Worm (Caenorhabditis elegans) whole organism, L1 larva: Measurements from ENCODE around the gene F17A2.16.

Source experiments
- C04F5.9 ChIP-seq: sonication (generic microtip); optimal IDR thresholded peaks from 2 replicates; lab custom pipeline; 2016; ENCODE audit warnings: missing genetic modification characterization, missing compliant biosample characterization
- C16A3.4 ChIP-seq: fragments of 150-350 bp; optimal IDR thresholded peaks from 2 replicates; lab custom pipeline; 2014; ENCODE audit warnings: missing biosample characterization, missing genetic modification characterization
- C34B4.2 ChIP-seq: sonication (generic microtip); optimal IDR thresholded peaks from 2 replicates; lab custom pipeline; 2017; ENCODE audit warnings: mild to moderate bottlenecking, missing genetic modification characterization, missing compliant biosample characterization
- Y116A8C.19 ChIP-seq: sonication (generic microtip); optimal IDR thresholded peaks from 2 replicates; lab custom pipeline; 2016; ENCODE audit warnings: missing compliant biosample characterization, missing genetic modification characterization, borderline replicate concordance
- ceh-8 ChIP-seq: fragments of 200-800 bp; sonication (Bioruptor generic); optimal IDR thresholded peaks from 2 replicates; lab custom pipeline; 2018; ENCODE audit warnings: mild to moderate bottlenecking, missing genetic modification characterization, moderate library complexity, missing compliant biosample characterization
- ceh-82 ChIP-seq, 3 experiments: fragments of 150-350 bp in 1 of 3; sonication (generic microtip) in 2 of 3; optimal IDR thresholded peaks; 2 replicates each; lab custom pipeline; 2014 to 2017; ENCODE audit warnings: missing biosample characterization in 3 of 3, missing genetic modification characterization in 3 of 3
- ceh-90 ChIP-seq: sonication (generic microtip); optimal IDR thresholded peaks from 2 replicates; lab custom pipeline; 2016; ENCODE audit warnings: missing genetic modification characterization, missing compliant biosample characterization
- grh-1 ChIP-seq: fragments of 200-800 bp; sonication (Bioruptor generic); IDR thresholded peaks from 2 replicates; pipeline ENCODE4 v1.3.6; 2022; ENCODE audit warnings: missing genetic modification reagents, missing genetic modification characterization, missing compliant biosample characterization
- isw-1 ChIP-seq: fragments of 200-800 bp; sonication (Bioruptor generic); IDR thresholded peaks from 2 replicates; pipeline ENCODE4 v1.3.6; 2022; ENCODE audit warnings: missing genetic modification characterization, missing compliant biosample characterization
- lin-14 ChIP-seq: fragments of 200-800 bp; sonication (Bioruptor generic); optimal IDR thresholded peaks from 2 replicates; lab custom pipeline; 2018; ENCODE audit warnings: mild to moderate bottlenecking, missing genetic modification characterization, moderate library complexity, missing compliant biosample characterization
- nhr-11 ChIP-seq: fragments of 150-350 bp; optimal IDR thresholded peaks from 2 replicates; lab custom pipeline; 2014; ENCODE audit warnings: missing biosample characterization, missing genetic modification characterization
- nhr-12 ChIP-seq: sonication (generic microtip); optimal IDR thresholded peaks from 2 replicates; lab custom pipeline; 2017; ENCODE audit warnings: missing biosample characterization, missing genetic modification characterization
- nhr-19 ChIP-seq: fragments of 200-800 bp; sonication (Bioruptor generic); conservative IDR thresholded peaks from 2 replicates; pipeline ENCODE4 v1.3.6; 2022; ENCODE audit warnings: missing genetic modification characterization, missing compliant biosample characterization
- nhr-85 ChIP-seq: sonication (generic microtip); peaks from one replicate; lab custom pipeline; 2016; ENCODE audit warnings: missing genetic modification characterization, inconsistent platforms, missing compliant biosample characterization
- snpc-4 ChIP-seq: fragments of 150-350 bp; optimal IDR thresholded peaks from 2 replicates; lab custom pipeline; 2014; ENCODE audit warnings: missing biosample characterization, missing genetic modification characterization
- sup-37 ChIP-seq: fragments of 200-800 bp; sonication (Bioruptor generic); optimal IDR thresholded peaks from 2 replicates; lab custom pipeline; 2018; ENCODE audit warnings: mild to moderate bottlenecking, missing genetic modification characterization, missing compliant biosample characterization
- unc-130 ChIP-seq: fragments of 150-350 bp; optimal IDR thresholded peaks from 2 replicates; lab custom pipeline; 2017; ENCODE audit warnings: missing biosample characterization, missing genetic modification characterization, inconsistent platforms
- unc-86 ChIP-seq: sonication (generic microtip); optimal IDR thresholded peaks from 2 replicates; lab custom pipeline; 2016; ENCODE audit warnings: missing genetic modification characterization, missing compliant biosample characterization
- zip-4 ChIP-seq: fragments of 200-800 bp; sonication (Bioruptor generic); optimal IDR thresholded peaks from 2 replicates; lab custom pipeline; 2018; ENCODE audit warnings: mild to moderate bottlenecking, missing genetic modification characterization, moderate library complexity, missing compliant biosample characterization

F17A2.16 gene

ce11 chrX:12350207-12350606 lies 42.0 kb downstream of the F17A2.16 start, which contains the start of gene F42F12.3:
Gene F42F12.3, plus strand, starts transcription at chrX:12350578.
- TF ChIP-seq isw-1: no peak
- TF ChIP-seq lin-14 (GFP tag; lab: Kevin White, UChicago): peak; percentile 28

- TF ChIP-seq C04F5.9: no peak
- peak; percentile 51 for TF ChIP-seq nhr-85 (tag; lab: Kevin White, UChicago)
Observed at ce11 chrX:12352872-12353271, 44.6 kb downstream of the F17A2.16 start, which contains the start of gene F42F12.4. Gene F42F12.4, minus strand, starts transcription at chrX:12352947.

ce11 chrX:12356581-12356980 lies 48.3 kb downstream of the F17A2.16 start, which contains the start of gene nspc-12:
Gene nspc-12, minus strand, starts transcription at chrX:12356681.
- no peak for TF ChIP-seq snpc-4 (tag; lab: Kevin White, UChicago)
- TF ChIP-seq zip-4: no peak

ce11 chrX:12357127-12357526 lies 48.9 kb downstream of the F17A2.16 start, which contains the start of gene nspc-13:
Gene nspc-13, plus strand, starts transcription at chrX:12357427.
- TF ChIP-seq unc-130 (tag; lab: Kevin White, UChicago): no peak
- TF ChIP-seq sup-37 (GFP tag; lab: Kevin White, UChicago): no peak
- TF ChIP-seq C16A3.4 (tag; lab: Kevin White, UChicago): no peak
- TF ChIP-seq nhr-11 (tag; lab: Kevin White, UChicago): no peak
- no peak for TF ChIP-seq Y116A8C.19
- no peak for TF ChIP-seq grh-1
- TF ChIP-seq ceh-82 (tag; optimal IDR thresholded peaks at IDR 0.05; lab: Kevin White, UChicago): no peak
- TF ChIP-seq nhr-19: no peak
- TF ChIP-seq nhr-12 (tag; lab: Kevin White, UChicago): no peak
- no peak for TF ChIP-seq lin-14 (GFP tag; lab: Kevin White, UChicago)
- TF ChIP-seq C34B4.2 (tag; lab: Kevin White, UChicago): no peak
- TF ChIP-seq ceh-8 (GFP tag; lab: Kevin White, UChicago): no peak
- no peak for TF ChIP-seq ceh-90 (tag; lab: Kevin White, UChicago)
- TF ChIP-seq, all 84 proteins: peak for 0

ce11 chrX:12358957-12359356 lies 50.7 kb downstream of the F17A2.16 start, which contains the start of gene nspc-14:
Gene nspc-14, minus strand, starts transcription at chrX:12359057.
- TF ChIP-seq unc-86 (tag; lab: Kevin White, UChicago): no peak
